Fruit fly (Drosophila melanogaster) whole organism, adult: ENCODE measurements around the gene PolE1.

Experiments
- CG11617 ChIP-seq: fragments of 200-800 bp; sonication (Bioruptor generic); optimal IDR thresholded peaks from 2 replicates; lab custom pipeline; 2017; ENCODE audit warnings: mild to moderate bottlenecking, missing biosample characterization, missing genetic modification reagents, missing genetic modification characterization
- CG12768 ChIP-seq: fragments of 200-800 bp; sonication (Bioruptor generic); optimal IDR thresholded peaks from 2 replicates; lab custom pipeline; 2017; ENCODE audit warnings: missing biosample characterization, missing genetic modification characterization, mild to moderate bottlenecking, moderate library complexity, missing genetic modification reagents
- CG14711 ChIP-seq: fragments of 200-800 bp; sonication (Bioruptor generic); optimal IDR thresholded peaks from 2 replicates; lab custom pipeline; 2018; ENCODE audit warnings: missing biosample characterization, mild to moderate bottlenecking, missing genetic modification characterization, moderate library complexity
- CG1620 ChIP-seq: fragments of 200-800 bp; sonication (Bioruptor generic); optimal IDR thresholded peaks from 2 replicates; lab custom pipeline; 2016; ENCODE audit warnings: missing biosample characterization, missing genetic modification characterization
- CG33017 ChIP-seq: fragments of 200-800 bp; sonication (Bioruptor generic); optimal IDR thresholded peaks from 2 replicates; lab custom pipeline; 2018; ENCODE audit warnings: missing biosample characterization, mild to moderate bottlenecking, missing genetic modification characterization, moderate library complexity
- CG5204 ChIP-seq: fragments of 200-800 bp; sonication (Bioruptor generic); optimal IDR thresholded peaks from 2 replicates; lab custom pipeline; 2016; ENCODE audit warnings: missing biosample characterization, missing genetic modification characterization
- CG7045 ChIP-seq: fragments of 200-800 bp; sonication (Bioruptor generic); optimal IDR thresholded peaks from 2 replicates; lab custom pipeline; 2017; ENCODE audit warnings: missing biosample characterization, mild to moderate bottlenecking, missing genetic modification characterization
- CG7101 ChIP-seq: fragments of 200-800 bp; sonication (Bioruptor generic); optimal IDR thresholded peaks from 2 replicates; lab custom pipeline; 2018; ENCODE audit warnings: missing biosample characterization, mild to moderate bottlenecking, missing genetic modification characterization, moderate library complexity
- Clk ChIP-seq: fragments of 200-800 bp; sonication (Bioruptor generic); optimal IDR thresholded peaks from 2 replicates; lab custom pipeline; 2017; ENCODE audit warnings: missing biosample characterization, missing genetic modification characterization
- Crg-1 ChIP-seq: fragments of 200-800 bp; sonication (Bioruptor generic); optimal IDR thresholded peaks from 2 replicates; lab custom pipeline; 2016; ENCODE audit warnings: missing biosample characterization, missing genetic modification characterization
- Hr96 ChIP-seq: fragments of 200-800 bp; sonication (Bioruptor generic); optimal IDR thresholded peaks from 2 replicates; lab custom pipeline; 2016; ENCODE audit warnings: missing biosample characterization, missing genetic modification characterization
- Mnt ChIP-seq: fragments of 200-800 bp; sonication (Bioruptor generic); optimal IDR thresholded peaks from 2 replicates; lab custom pipeline; 2016; ENCODE audit warnings: missing biosample characterization, mild to moderate bottlenecking, missing genetic modification characterization
- bab1 ChIP-seq: fragments of 200-800 bp; sonication (Bioruptor generic); optimal IDR thresholded peaks from 3 replicates; lab custom pipeline; 2019; ENCODE audit warnings: missing biosample characterization, mild to moderate bottlenecking, missing genetic modification characterization, moderate library complexity
- cic ChIP-seq: fragments of 200-800 bp; sonication (Bioruptor generic); optimal IDR thresholded peaks from 2 replicates; lab custom pipeline; 2017; ENCODE audit warnings: missing biosample characterization, mild to moderate bottlenecking, missing genetic modification characterization, moderate library complexity
- cnc ChIP-seq, 2 experiments: fragments of >200 bp; optimal IDR thresholded peaks; 2 replicates each; lab custom pipeline; 2017
- kay ChIP-seq: fragments of 200-800 bp; sonication (Bioruptor generic); peaks from one replicate; lab custom pipeline; 2016; ENCODE audit warnings: missing biosample characterization, missing genetic modification characterization, borderline replicate concordance
- ovo ChIP-seq: fragments of 200-800 bp; sonication (Bioruptor generic); optimal IDR thresholded peaks from 2 replicates; lab custom pipeline; 2016; ENCODE audit warnings: missing biosample characterization, missing genetic modification characterization
- pad ChIP-seq: fragments of 200-800 bp; sonication (Bioruptor generic); optimal IDR thresholded peaks from 3 replicates; lab custom pipeline; 2017; ENCODE audit warnings: missing biosample characterization, missing genetic modification characterization, mild to moderate bottlenecking, moderate library complexity, missing genetic modification reagents
- tj ChIP-seq: fragments of 200-800 bp; sonication (Bioruptor generic); optimal IDR thresholded peaks from 3 replicates; lab custom pipeline; 2017; ENCODE audit warnings: missing biosample characterization, mild to moderate bottlenecking, missing genetic modification characterization, moderate library complexity
- toe ChIP-seq: fragments of 200-800 bp; sonication (Bioruptor generic); optimal IDR thresholded peaks from 2 replicates; lab custom pipeline; 2016; ENCODE audit warnings: missing biosample characterization, missing genetic modification characterization

Gene PolE1

dm6 chr3R:23367540-23367939 is 19.6 kb downstream of the PolE1 start:
- TF ChIP-seq Clk (GFP tag; lab: Kevin White, UChicago), result no peak
- no peak for TF ChIP-seq bab1 (GFP tag; lab: Kevin White, UChicago)

dm6 chr3R:23368235-23368634 is 20.3 kb downstream of the PolE1 start:
- TF ChIP-seq CG7045, result no peak
- no peak for TF ChIP-seq Mnt (GFP tag; lab: Kevin White, UChicago)
- no peak for TF ChIP-seq ovo
- TF ChIP-seq Crg-1 (GFP tag; lab: Kevin White, UChicago), result no peak

dm6 chr3R:23372624-23373023 is 24.7 kb downstream of the PolE1 start, which contains the start of gene CG42827:
CG42827 (plus strand) TSS chr3R:23372924.
- TF ChIP-seq cnc (optimal IDR thresholded peaks at IDR 0.05; lab: Kevin White, UChicago) (no peak), CG5204 (GFP tag; lab: Kevin White, UChicago) (no peak), Hr96 (GFP tag; lab: Kevin White, UChicago) (no peak), Clk (GFP tag; lab: Kevin White, UChicago) (no peak), kay (GFP tag; lab: Kevin White, UChicago) (no peak), cic (GFP tag; lab: Kevin White, UChicago) (no peak), CG7101 (tag; lab: Kevin White, UChicago) (no peak), toe (GFP tag; lab: Kevin White, UChicago) (no peak), Mnt (GFP tag; lab: Kevin White, UChicago) (no peak), CG14711 (tag; lab: Kevin White, UChicago) (no peak), bab1 (GFP tag; lab: Kevin White, UChicago) (no peak), ovo (no peak), CG11617 (GFP tag; lab: Kevin White, UChicago) (no peak)

dm6 chr3R:23373403-23373802 is 25.5 kb downstream of the PolE1 start, which contains the start of gene CG42828:
CG42828 (plus strand) TSS chr3R:23373703.
- TF ChIP-seq bab1 (GFP tag; lab: Kevin White, UChicago) (no peak), CG7101 (tag; lab: Kevin White, UChicago) (no peak), CG7045 (no peak), cnc (optimal IDR thresholded peaks at IDR 0.05; lab: Kevin White, UChicago) (no peak), toe (GFP tag; lab: Kevin White, UChicago) (no peak), Clk (GFP tag; lab: Kevin White, UChicago) (no peak), tj (GFP tag; lab: Kevin White, UChicago) (no peak), CG14711 (tag; lab: Kevin White, UChicago) (no peak)

- TF ChIP-seq tj (GFP tag; lab: Kevin White, UChicago) (peak; percentile 67), Mnt (GFP tag; lab: Kevin White, UChicago) (peak; percentile 56), Hr96 (GFP tag; lab: Kevin White, UChicago) (peak; percentile 89), kay (GFP tag; lab: Kevin White, UChicago) (no peak), cnc (optimal IDR thresholded peaks at IDR 0.05; lab: Kevin White, UChicago) (no peak), CG7101 (tag; lab: Kevin White, UChicago) (no peak), CG11617 (GFP tag; lab: Kevin White, UChicago) (peak; percentile 72), CG33017 (tag; lab: Kevin White, UChicago) (peak; percentile 70), pad (peak; percentile 26), Crg-1 (GFP tag; lab: Kevin White, UChicago) (peak; percentile 47), Clk (GFP tag; lab: Kevin White, UChicago) (no peak), CG14711 (tag; lab: Kevin White, UChicago) (no peak), CG5204 (GFP tag; lab: Kevin White, UChicago) (peak; percentile 73), cic (GFP tag; lab: Kevin White, UChicago) (peak; percentile 79), ovo (peak; percentile 59), CG12768 (GFP tag; lab: Kevin White, UChicago) (peak; percentile 88), CG7045 (peak; percentile 86), CG1620 (GFP tag; lab: Kevin White, UChicago) (peak; percentile 65), toe (GFP tag; lab: Kevin White, UChicago) (peak; percentile 77), bab1 (GFP tag; lab: Kevin White, UChicago) (peak; percentile 6)
Measured at dm6 chr3R:23374290-23374689, 26.4 kb downstream of the PolE1 start.

- TF ChIP-seq CG1620 (GFP tag; lab: Kevin White, UChicago) (no peak), toe (GFP tag; lab: Kevin White, UChicago) (no peak), CG14711 (tag; lab: Kevin White, UChicago) (no peak), tj (GFP tag; lab: Kevin White, UChicago) (no peak), Hr96 (GFP tag; lab: Kevin White, UChicago) (no peak), CG12768 (GFP tag; lab: Kevin White, UChicago) (no peak), cic (GFP tag; lab: Kevin White, UChicago) (no peak), cnc (optimal IDR thresholded peaks at IDR 0.05; lab: Kevin White, UChicago) (no peak), CG11617 (GFP tag; lab: Kevin White, UChicago) (no peak), CG33017 (tag; lab: Kevin White, UChicago) (no peak), ovo (no peak), Clk (GFP tag; lab: Kevin White, UChicago) (no peak), pad (no peak)
Measured at dm6 chr3R:23377288-23377687, 29.4 kb downstream of the PolE1 start.

- TF ChIP-seq cic (GFP tag; lab: Kevin White, UChicago), result no peak
- TF ChIP-seq ovo, result no peak
- TF ChIP-seq CG14711 (tag; lab: Kevin White, UChicago), result no peak
- no peak for TF ChIP-seq Hr96 (GFP tag; lab: Kevin White, UChicago)
- TF ChIP-seq Crg-1 (GFP tag; lab: Kevin White, UChicago), result no peak
- TF ChIP-seq tj (GFP tag; lab: Kevin White, UChicago), result no peak
- TF ChIP-seq CG5204 (GFP tag; lab: Kevin White, UChicago), result no peak
- no peak for TF ChIP-seq CG11617 (GFP tag; lab: Kevin White, UChicago)
Measured at dm6 chr3R:23383723-23384122, 35.8 kb downstream of the PolE1 start.
